Worm (Caenorhabditis elegans): ENCODE results near the gene T25E12.6.

The T25E12.6 gene

ce11 chrV:16793312-16793711, 51.1 kb downstream of the T25E12.6 start:
- TF ChIP-seq ztf-23 (GFP tag; IDR thresholded peaks at IDR 0.05): no peak
- TF ChIP-seq med-1 (GFP tag; optimal IDR thresholded peaks at IDR 0.05; ENCODE audit: insufficient read depth): no peak

ce11 chrV:16794079-16794478, 51.9 kb downstream of the T25E12.6 start:
- TF ChIP-seq flt-1 (GFP tag; IDR thresholded peaks at IDR 0.05): no peak
- no peak for TF ChIP-seq klf-2 (GFP tag; conservative IDR thresholded peaks at IDR 0.05)
- TF ChIP-seq tab-1 (GFP tag; IDR thresholded peaks at IDR 0.05): no peak
- no peak for TF ChIP-seq T22C8.4 (GFP tag; IDR thresholded peaks at IDR 0.05)
- TF ChIP-seq ref-1 (GFP tag; conservative IDR thresholded peaks at IDR 0.05): no peak
- TF ChIP-seq cog-1 (tag; optimal IDR thresholded peaks at IDR 0.05): no peak
- TF ChIP-seq ztf-29 (GFP tag; IDR thresholded peaks at IDR 0.05): no peak
- no peak for TF ChIP-seq ztf-23 (GFP tag; IDR thresholded peaks at IDR 0.05)
- TF ChIP-seq med-1 (GFP tag; optimal IDR thresholded peaks at IDR 0.05; ENCODE audit: insufficient read depth): no peak
